Fruit fly (Drosophila melanogaster): Measurements from ENCODE around the gene f.

Gene f

dm6 chrX:17329933-17330674 is 97.4 kb downstream of the f start (continued):
- TF ChIP-seq CG2202 (tag; optimal IDR thresholded peaks at IDR 0.05): no peak
- no peak for TF ChIP-seq CG31365 (tag; optimal IDR thresholded peaks at IDR 0.05)
- no peak for TF ChIP-seq crol (GFP tag; IDR thresholded peaks at IDR 0.05)
- TF ChIP-seq maf-S (GFP tag; optimal IDR thresholded peaks at IDR 0.05): peak; percentile 6
- TF ChIP-seq CG30431 (GFP tag; optimal IDR thresholded peaks at IDR 0.05): no peak
- no peak for TF ChIP-seq ara (GFP tag; IDR thresholded peaks at IDR 0.05)
- no peak for TF ChIP-seq Hmx (GFP tag; optimal IDR thresholded peaks at IDR 0.05)
- no peak for TF ChIP-seq ewg (GFP tag; optimal IDR thresholded peaks at IDR 0.05)
- TF ChIP-seq CG8290 (GFP tag; optimal IDR thresholded peaks at IDR 0.05): no peak
- TF ChIP-seq CG8290 (tag; optimal IDR thresholded peaks at IDR 0.05): no peak
- TF ChIP-seq Atf-2 (GFP tag; optimal IDR thresholded peaks at IDR 0.05): no peak
- TF ChIP-seq CG10654 (GFP tag; optimal IDR thresholded peaks at IDR 0.05): no peak
- TF ChIP-seq tll (GFP tag; optimal IDR thresholded peaks at IDR 0.05): no peak
- TF ChIP-seq sqz (GFP tag; optimal IDR thresholded peaks at IDR 0.05): no peak
- no peak for TF ChIP-seq salm (tag; optimal IDR thresholded peaks at IDR 0.05)
- peak; percentile 61 for TF ChIP-seq CG10209 (GFP tag; optimal IDR thresholded peaks at IDR 0.05)
- no peak for TF ChIP-seq pzg (GFP tag; optimal IDR thresholded peaks at IDR 0.05)
- no peak for TF ChIP-seq PHDP (tag; optimal IDR thresholded peaks at IDR 0.05)
- TF ChIP-seq CG15696 (tag; optimal IDR thresholded peaks at IDR 0.05): peak; percentile 27
- peak; percentile 37 for TF ChIP-seq CG7786 (GFP tag; optimal IDR thresholded peaks at IDR 0.05)
- no peak for TF ChIP-seq CG12299 (tag; optimal IDR thresholded peaks at IDR 0.05)
- peak; percentile 24 for TF ChIP-seq CG4424 (GFP tag; optimal IDR thresholded peaks at IDR 0.05)
- TF ChIP-seq CG4730 (GFP tag; IDR thresholded peaks at IDR 0.05): no peak
- no peak for TF ChIP-seq Dll (GFP tag; IDR thresholded peaks at IDR 0.05; ENCODE audit: partially characterized antibody)
- no peak for TF ChIP-seq B-H1 (GFP tag; IDR thresholded peaks at IDR 0.05)
- peak; percentile 40 for TF ChIP-seq CG18599 (GFP tag; optimal IDR thresholded peaks at IDR 0.05)
- no peak for TF ChIP-seq hkb (optimal IDR thresholded peaks at IDR 0.05)
- 0 out of 2 replicates have a peak, but pooled peaks have one; percentile 35 for TF ChIP-seq hkb (GFP tag; IDR thresholded peaks at IDR 0.05)
- no peak for TF ChIP-seq stwl (tag; optimal IDR thresholded peaks at IDR 0.05)
- no peak for TF ChIP-seq twi (tag; optimal IDR thresholded peaks at IDR 0.05)
- peak; percentile 36 for TF ChIP-seq CG6854 (GFP tag; optimal IDR thresholded peaks at IDR 0.05)
- no peak for TF ChIP-seq sim (GFP tag; IDR thresholded peaks at IDR 0.05)
- TF ChIP-seq CG11247 (GFP tag; IDR thresholded peaks at IDR 0.05): no peak
- no peak for TF ChIP-seq CG8765 (GFP tag; IDR thresholded peaks at IDR 0.05)
- peak; percentile 29 for TF ChIP-seq NfI (GFP tag; optimal IDR thresholded peaks at IDR 0.05)
- no peak for TF ChIP-seq Side (GFP tag; optimal IDR thresholded peaks at IDR 0.05)
- TF ChIP-seq CG13624 (GFP tag; optimal IDR thresholded peaks at IDR 0.05): peak; percentile 35
- no peak for TF ChIP-seq Max (GFP tag; optimal IDR thresholded peaks at IDR 0.05)
- TF ChIP-seq CG32767 (GFP tag; IDR thresholded peaks at IDR 0.05): no peak
- TF ChIP-seq Abd-B (GFP tag; optimal IDR thresholded peaks at IDR 0.05): peak; percentile 11
- no peak for TF ChIP-seq ken (GFP tag; IDR thresholded peaks at IDR 0.05)
- TF ChIP-seq pnt (GFP tag; optimal IDR thresholded peaks at IDR 0.05): no peak
- TF ChIP-seq Adf1 (GFP tag; IDR thresholded peaks at IDR 0.05): no peak
- TF ChIP-seq Awh (GFP tag; IDR thresholded peaks at IDR 0.05): no peak
- no peak for TF ChIP-seq bsh (GFP tag; optimal IDR thresholded peaks at IDR 0.05)
- no peak for TF ChIP-seq CG7963 (GFP tag; IDR thresholded peaks at IDR 0.05; ENCODE audit: partially characterized antibody)
- TF ChIP-seq hth (optimal IDR thresholded peaks at IDR 0.05): no peak
- no peak for TF ChIP-seq CG4707 (GFP tag; optimal IDR thresholded peaks at IDR 0.05)
- no peak for TF ChIP-seq CG8944 (GFP tag; optimal IDR thresholded peaks at IDR 0.05)
- TF ChIP-seq CG33213 (GFP tag; optimal IDR thresholded peaks at IDR 0.05): no peak
- TF ChIP-seq ase (GFP tag; IDR thresholded peaks at IDR 0.05): no peak

Measured in whole organism, embryonic.